Worm (Caenorhabditis elegans): ENCODE measurements around the gene mboa-7.

ce11 chrX:10553048-10553447, 28.7 kb upstream of the mboa-7 start:
- TF ChIP-seq dao-5 (tag; optimal IDR thresholded peaks at IDR 0.05), result no peak
- no peak for TF ChIP-seq him-1 (tag; optimal IDR thresholded peaks at IDR 0.05)

Data from whole organism, L4/young adult.